Worm (Caenorhabditis elegans) whole organism, L1 larva: ENCODE results near the gene hpl-1.

Experiments
- Y116A8C.19 ChIP-seq: sonication (generic microtip); optimal IDR thresholded peaks from 2 replicates; lab custom pipeline; 2016; ENCODE audit warnings: missing compliant biosample characterization, missing genetic modification characterization, borderline replicate concordance
- alr-1 ChIP-seq: fragments of 200-800 bp; sonication (Bioruptor generic); optimal IDR thresholded peaks from 2 replicates; lab custom pipeline; 2018; ENCODE audit warnings: borderline replicate concordance, mild to moderate bottlenecking, missing genetic modification characterization, missing compliant biosample characterization
- blmp-1 ChIP-seq: fragments of 150-350 bp; optimal IDR thresholded peaks from 2 replicates; lab custom pipeline; 2014; ENCODE audit warnings: missing biosample characterization, missing genetic modification characterization
- ceh-88 ChIP-seq: fragments of 200-800 bp; sonication (Bioruptor generic); IDR thresholded peaks from 2 replicates; pipeline ENCODE4 v1.3.6; 2022; ENCODE audit warnings: missing genetic modification characterization, missing compliant biosample characterization
- dpl-1 ChIP-seq, 3 experiments: fragments of 150-350 bp in 2 of 3; sonication (generic microtip) in 1 of 3; optimal IDR thresholded peaks; 2 replicates each; lab custom pipeline; 2014 to 2017; ENCODE audit warnings: missing biosample characterization in 3 of 3, missing genetic modification characterization in 3 of 3, missing genetic modification reagents in 3 of 3
- efl-1 ChIP-seq, 4 experiments: fragments of 150-350 bp; optimal IDR thresholded peaks in 3 of 4; peaks in 1 of 4; 1 replicate in 1 of 4; 2 replicates in 3 of 4; lab custom pipeline; 2014; ENCODE audit warnings: missing biosample characterization in 2 of 4, missing genetic modification characterization in 2 of 4, missing genetic modification reagents in 2 of 4
- egl-13 ChIP-seq: sonication (generic microtip); optimal IDR thresholded peaks from 2 replicates; lab custom pipeline; 2016; ENCODE audit warnings: missing genotype, missing genetic modification reagents, missing genetic modification characterization, missing compliant biosample characterization
- egl-27 ChIP-seq, 2 experiments: fragments of 150-350 bp in 1 of 2; sonication (generic microtip); optimal IDR thresholded peaks; 3 replicates each; lab custom pipeline; 2017 to 2018; ENCODE audit warnings: missing biosample characterization in 2 of 2, missing genetic modification characterization in 2 of 2, missing genetic modification reagents in 2 of 2
- elt-2 ChIP-seq: sonication (generic microtip); optimal IDR thresholded peaks from 2 replicates; lab custom pipeline; 2016; ENCODE audit warnings: missing genetic modification characterization, mild to moderate bottlenecking, inconsistent platforms, missing compliant biosample characterization, missing genetic modification reagents
- elt-3 ChIP-seq, 6 experiments: fragments of 150-350 bp in 1 of 6; sonication (generic microtip); optimal IDR thresholded peaks; 2 replicates each; lab custom pipeline; 2017 to 2018; ENCODE audit warnings: missing biosample characterization in 6 of 6, missing genetic modification characterization in 6 of 6, inconsistent platforms in 1 of 6
- fkh-8 ChIP-seq: sonication (generic microtip); optimal IDR thresholded peaks from 2 replicates; lab custom pipeline; 2016; ENCODE audit warnings: mild to moderate bottlenecking, missing genetic modification characterization, missing compliant biosample characterization
- fos-1 ChIP-seq: fragments of 150-350 bp; optimal IDR thresholded peaks from 2 replicates; lab custom pipeline; 2014; ENCODE audit warnings: missing biosample characterization, missing genetic modification characterization
- grh-1 ChIP-seq: fragments of 200-800 bp; sonication (Bioruptor generic); IDR thresholded peaks from 2 replicates; pipeline ENCODE4 v1.3.6; 2022; ENCODE audit warnings: missing genetic modification reagents, missing genetic modification characterization, missing compliant biosample characterization
- hlh-4 ChIP-seq: sonication (generic microtip); optimal IDR thresholded peaks from 2 replicates; lab custom pipeline; 2016; ENCODE audit warnings: mild to moderate bottlenecking, missing genetic modification characterization, missing compliant biosample characterization
- isw-1 ChIP-seq: fragments of 200-800 bp; sonication (Bioruptor generic); IDR thresholded peaks from 2 replicates; pipeline ENCODE4 v1.3.6; 2022; ENCODE audit warnings: missing genetic modification characterization, missing compliant biosample characterization
- lin-13 ChIP-seq: fragments of 150-350 bp; optimal IDR thresholded peaks from 2 replicates; lab custom pipeline; 2014; ENCODE audit warnings: missing biosample characterization, missing genetic modification reagents, missing genetic modification characterization
- lin-14 ChIP-seq: fragments of 200-800 bp; sonication (Bioruptor generic); optimal IDR thresholded peaks from 2 replicates; lab custom pipeline; 2018; ENCODE audit warnings: mild to moderate bottlenecking, missing genetic modification characterization, moderate library complexity, missing compliant biosample characterization
- lin-15B ChIP-seq: fragments of 150-350 bp; sonication (generic microtip); optimal IDR thresholded peaks from 3 replicates; lab custom pipeline; 2014; ENCODE audit warnings: missing biosample characterization, missing genetic modification characterization
- lin-35 ChIP-seq, 2 experiments: fragments of 150-350 bp; optimal IDR thresholded peaks; 2 replicates each; lab custom pipeline; 2014; ENCODE audit warnings: missing biosample characterization in 2 of 2, missing genetic modification characterization in 2 of 2, missing genetic modification reagents in 2 of 2
- lin-39 ChIP-seq: fragments of 150-350 bp; optimal IDR thresholded peaks from 2 replicates; lab custom pipeline; 2014; ENCODE audit warnings: missing biosample characterization, missing genetic modification reagents, missing genetic modification characterization
- lir-3 ChIP-seq: sonication (generic microtip); optimal IDR thresholded peaks from 2 replicates; lab custom pipeline; 2016; ENCODE audit warnings: mild to moderate bottlenecking, missing genetic modification characterization, moderate library complexity, missing compliant biosample characterization; ENCODE audit not compliant: poor library complexity
- lsy-2 ChIP-seq, 2 experiments: fragments of 150-350 bp; optimal IDR thresholded peaks; 2 replicates each; lab custom pipeline; 2014; ENCODE audit warnings: missing biosample characterization in 2 of 2, missing genetic modification characterization in 2 of 2
- mdl-1 ChIP-seq, 2 experiments: fragments of 150-350 bp; optimal IDR thresholded peaks; 2 replicates each; lab custom pipeline; 2014 to 2017; ENCODE audit warnings: missing biosample characterization in 2 of 2, missing genetic modification characterization in 2 of 2, inconsistent platforms in 1 of 2
- mep-1 ChIP-seq: fragments of 150-350 bp; optimal IDR thresholded peaks from 2 replicates; lab custom pipeline; 2014; ENCODE audit warnings: missing biosample characterization, missing genetic modification characterization
- nhr-19 ChIP-seq: fragments of 200-800 bp; sonication (Bioruptor generic); conservative IDR thresholded peaks from 2 replicates; pipeline ENCODE4 v1.3.6; 2022; ENCODE audit warnings: missing genetic modification characterization, missing compliant biosample characterization
- nhr-20 ChIP-seq: sonication (generic microtip); optimal IDR thresholded peaks from 2 replicates; lab custom pipeline; 2016; ENCODE audit warnings: mild to moderate bottlenecking, missing genetic modification characterization, missing compliant biosample characterization
- nhr-237 ChIP-seq: fragments of 150-350 bp; optimal IDR thresholded peaks from 2 replicates; lab custom pipeline; 2014; ENCODE audit warnings: missing biosample characterization, missing genetic modification characterization
- nhr-71 ChIP-seq: sonication (generic microtip); optimal IDR thresholded peaks from 2 replicates; lab custom pipeline; 2016; ENCODE audit warnings: mild to moderate bottlenecking, missing genetic modification characterization, moderate library complexity, missing compliant biosample characterization
- nhr-84 ChIP-seq: sonication (generic microtip); optimal IDR thresholded peaks from 2 replicates; lab custom pipeline; 2017; ENCODE audit warnings: missing biosample characterization, missing genetic modification characterization
- nhr-85 ChIP-seq: sonication (generic microtip); peaks from one replicate; lab custom pipeline; 2016; ENCODE audit warnings: missing genetic modification characterization, inconsistent platforms, missing compliant biosample characterization
- pax-3 ChIP-seq: fragments of 200-800 bp; sonication (Bioruptor generic); optimal IDR thresholded peaks from 2 replicates; lab custom pipeline; 2018; ENCODE audit warnings: mild to moderate bottlenecking, missing genetic modification characterization, moderate library complexity, missing compliant biosample characterization
- pqm-1 ChIP-seq: sonication (generic microtip); optimal IDR thresholded peaks from 3 replicates; lab custom pipeline; 2017; ENCODE audit warnings: missing biosample characterization, missing genetic modification characterization
- rnt-1 ChIP-seq: sonication (generic microtip); optimal IDR thresholded peaks from 2 replicates; lab custom pipeline; 2016; ENCODE audit warnings: mild to moderate bottlenecking, missing genetic modification characterization, moderate library complexity, missing compliant biosample characterization
- skn-1 ChIP-seq: fragments of 150-350 bp; optimal IDR thresholded peaks from 2 replicates; lab custom pipeline; 2014; ENCODE audit warnings: missing biosample characterization, missing genetic modification characterization
- snpc-4 ChIP-seq: fragments of 150-350 bp; optimal IDR thresholded peaks from 2 replicates; lab custom pipeline; 2014; ENCODE audit warnings: missing biosample characterization, missing genetic modification characterization
- snu-23 ChIP-seq: sonication (generic microtip); optimal IDR thresholded peaks from 2 replicates; lab custom pipeline; 2016; ENCODE audit warnings: missing genetic modification characterization, missing compliant biosample characterization
- sptf-1 ChIP-seq: fragments of 150-350 bp; optimal IDR thresholded peaks from 2 replicates; lab custom pipeline; 2014; ENCODE audit warnings: missing biosample characterization, missing genetic modification characterization
- sup-37 ChIP-seq: fragments of 200-800 bp; sonication (Bioruptor generic); optimal IDR thresholded peaks from 2 replicates; lab custom pipeline; 2018; ENCODE audit warnings: mild to moderate bottlenecking, missing genetic modification characterization, missing compliant biosample characterization
- tbx-2 ChIP-seq: sonication (generic microtip); optimal IDR thresholded peaks from 2 replicates; lab custom pipeline; 2016; ENCODE audit warnings: missing genetic modification characterization, missing compliant biosample characterization
- tlp-1 ChIP-seq: fragments of 150-350 bp; optimal IDR thresholded peaks from 2 replicates; lab custom pipeline; 2014; ENCODE audit warnings: missing biosample characterization, missing genetic modification characterization
- unc-130 ChIP-seq: fragments of 150-350 bp; optimal IDR thresholded peaks from 2 replicates; lab custom pipeline; 2017; ENCODE audit warnings: missing biosample characterization, missing genetic modification characterization, inconsistent platforms
- unc-62 ChIP-seq: fragments of 150-350 bp; optimal IDR thresholded peaks from 2 replicates; lab custom pipeline; 2014; ENCODE audit warnings: missing biosample characterization, missing genetic modification reagents, missing genetic modification characterization
- unc-98 ChIP-seq: fragments of 200-800 bp; sonication (Bioruptor generic); IDR thresholded peaks from 2 replicates; pipeline ENCODE4 v1.3.6; 2022; ENCODE audit warnings: missing genetic modification characterization, missing compliant biosample characterization
- vab-15 ChIP-seq: sonication (generic microtip); optimal IDR thresholded peaks from 2 replicates; lab custom pipeline; 2017; ENCODE audit warnings: missing genotype, mild to moderate bottlenecking, missing genetic modification characterization, missing compliant biosample characterization
- zip-4 ChIP-seq: fragments of 200-800 bp; sonication (Bioruptor generic); optimal IDR thresholded peaks from 2 replicates; lab custom pipeline; 2018; ENCODE audit warnings: mild to moderate bottlenecking, missing genetic modification characterization, moderate library complexity, missing compliant biosample characterization

Gene hpl-1

DNA sequence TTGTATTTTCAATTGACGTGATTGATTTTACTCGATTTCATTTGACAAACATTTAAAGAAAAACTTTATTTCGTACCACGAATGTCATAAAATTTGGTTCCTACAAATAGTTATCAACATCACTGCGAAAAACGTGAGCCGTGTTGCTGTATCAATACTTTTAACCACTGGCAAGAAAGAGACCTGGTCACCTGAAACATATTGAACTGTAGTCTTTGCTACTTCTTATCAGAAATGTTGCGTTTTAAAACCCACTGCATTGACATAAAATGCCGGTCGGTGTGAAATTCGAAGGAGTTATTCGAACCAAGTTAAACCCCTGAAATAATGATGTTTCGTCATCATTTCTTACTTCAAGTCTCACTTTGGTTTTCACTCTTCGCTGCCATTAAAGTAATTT lies 2.4 kb downstream of the hpl-1 start:
- TF ChIP-seq hlh-4 (tag; lab: Kevin White, UChicago) (no peak), elt-2 (tag; lab: Kevin White, UChicago) (peak; percentile 58), efl-1 (optimal IDR thresholded peaks at IDR 0.05; lab: Kevin White, UChicago) (no peak), efl-1 (GFP tag; optimal IDR thresholded peaks at IDR 0.05 in 1 of 2; lab: Kevin White, UChicago) (peak in 1 of 2 experiments; percentile 78), mdl-1 (tag; optimal IDR thresholded peaks at IDR 0.05; lab: Kevin White, UChicago) (peak in 1 of 2 experiments; percentile 6), lin-35 (GFP tag; optimal IDR thresholded peaks at IDR 0.05; lab: Kevin White, UChicago) (peak in 1 of 2 experiments; percentile 29)

- TF ChIP-seq snu-23 (GFP tag; lab: Kevin White, UChicago) = peak; percentile 0
- no peak for TF ChIP-seq lsy-2 (tag; optimal IDR thresholded peaks at IDR 0.05; lab: Kevin White, UChicago)
- TF ChIP-seq nhr-71 = peak; percentile 25
- TF ChIP-seq nhr-20 (tag; lab: Kevin White, UChicago) = peak; percentile 45
- TF ChIP-seq fkh-8 (tag; lab: Kevin White, UChicago) = no peak
- TF ChIP-seq lin-14 (GFP tag; lab: Kevin White, UChicago) = peak; percentile 60
- TF ChIP-seq vab-15 (tag; lab: Kevin White, UChicago) = no peak
- TF ChIP-seq nhr-85 (tag; lab: Kevin White, UChicago) = peak; percentile 87
These were observed 3.1 kb downstream of the hpl-1 start, which contains the start of gene K08H2.7 for ce11 chrX:13248265-13248664. Gene K08H2.7, minus strand, starts transcription at chrX:13248437.

DNA sequence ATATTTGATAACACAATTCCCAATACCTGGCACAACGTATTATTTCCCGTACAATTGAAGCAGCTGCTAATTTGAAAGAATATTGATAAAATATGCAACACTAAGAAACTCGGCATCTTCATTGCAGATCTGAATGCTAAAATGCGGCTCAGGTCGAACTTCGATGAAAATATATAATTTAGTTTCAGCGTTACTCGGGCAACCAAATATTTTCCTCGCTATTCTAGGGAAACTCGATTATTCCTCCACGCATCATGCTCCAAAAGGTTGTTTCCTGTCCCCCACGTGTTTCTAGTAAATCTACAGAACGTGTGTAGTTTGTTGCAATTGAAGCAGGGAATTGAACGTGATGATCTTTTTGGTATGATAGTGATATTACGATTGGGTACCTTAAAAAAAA lies 3.9 kb downstream of the hpl-1 start:
- TF ChIP-seq lin-13 (GFP tag; lab: Kevin White, UChicago) (no peak), lir-3 (tag; lab: Kevin White, UChicago) (no peak), fkh-8 (tag; lab: Kevin White, UChicago) (peak; percentile 39), nhr-71 (peak; percentile 4), nhr-19 (GFP tag; lab: Robert Waterston, UW) (no peak)

DNA sequence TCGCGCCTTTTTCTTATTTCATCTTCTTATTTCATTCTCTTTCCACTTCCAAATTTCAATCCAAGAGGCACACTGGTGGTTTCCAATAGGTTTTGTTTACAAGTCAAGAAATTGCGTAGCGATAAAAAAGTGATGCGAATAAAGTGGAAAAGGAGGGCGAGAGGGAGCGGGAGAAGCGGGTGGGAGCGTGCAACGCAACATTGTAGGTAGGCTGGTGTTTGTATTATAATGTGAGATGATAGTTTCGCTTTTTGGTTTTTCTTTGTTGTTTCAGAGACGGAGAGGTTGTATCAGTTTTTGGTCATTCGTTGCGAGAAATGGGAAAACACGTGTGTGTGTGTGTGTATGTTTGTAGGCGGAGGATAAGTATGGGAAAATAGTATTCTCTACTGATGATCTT lies 5.0 kb downstream of the hpl-1 start:
- TF ChIP-seq lir-3 (tag; lab: Kevin White, UChicago) = no peak
- TF ChIP-seq nhr-19 (GFP tag; lab: Robert Waterston, UW) = peak; percentile 29; the same call in 1 of the 2 replicates
- no peak for TF ChIP-seq unc-62 (GFP tag; lab: Kevin White, UChicago)
- peak; percentile 63 for TF ChIP-seq unc-130 (tag; lab: Kevin White, UChicago)
- TF ChIP-seq unc-98 (GFP tag; lab: Robert Waterston, UW) = no peak
- no peak for TF ChIP-seq fos-1 (tag; lab: Kevin White, UChicago)
- TF ChIP-seq grh-1 (GFP tag; lab: Robert Waterston, UW) = 0 out of 2 replicates have a peak, but pooled peaks have one; percentile 7
- no peak for TF ChIP-seq alr-1 (tag; lab: Kevin White, UChicago)
- no peak for TF ChIP-seq nhr-237 (tag; lab: Kevin White, UChicago)
- TF ChIP-seq lin-14 (GFP tag; lab: Kevin White, UChicago) = peak; percentile 85
- no peak for TF ChIP-seq snpc-4 (tag; lab: Kevin White, UChicago)
- peak; percentile 23 for TF ChIP-seq rnt-1
- no peak for TF ChIP-seq skn-1 (tag; lab: Kevin White, UChicago)
- peak; percentile 91 for TF ChIP-seq blmp-1 (tag; lab: Kevin White, UChicago)
- TF ChIP-seq elt-2 (tag; lab: Kevin White, UChicago) = peak; percentile 76
- TF ChIP-seq sup-37 (GFP tag; lab: Kevin White, UChicago) = no peak
- no peak for TF ChIP-seq ceh-88 (GFP tag; lab: Robert Waterston, UW)
- no peak for TF ChIP-seq lin-39
- no peak for TF ChIP-seq tlp-1 (tag; lab: Kevin White, UChicago)
- no peak for TF ChIP-seq egl-13 (tag; lab: Kevin White, UChicago)
- TF ChIP-seq nhr-71 = peak; percentile 74
- TF ChIP-seq pax-3 (tag; lab: Kevin White, UChicago) = no peak
- peak; percentile 58 for TF ChIP-seq tbx-2
- TF ChIP-seq elt-3 (tag; optimal IDR thresholded peaks at IDR 0.05; lab: Kevin White, UChicago) = peak in 5 of 6 experiments; percentile 37 to 85 (median 79)
- TF ChIP-seq dpl-1 (GFP tag; optimal IDR thresholded peaks at IDR 0.05; lab: Kevin White, UChicago) = peak in 1 of 3 experiments; percentile 7
- peak; percentile 27 to 33 for TF ChIP-seq egl-27 (tag; optimal IDR thresholded peaks at IDR 0.05; lab: Kevin White, UChicago)
- no peak for TF ChIP-seq Y116A8C.19 (tag; lab: Kevin White, UChicago)
- TF ChIP-seq isw-1 = no peak
- TF ChIP-seq mep-1 = no peak
- TF ChIP-seq sptf-1 (tag; lab: Kevin White, UChicago) = no peak
- no peak for TF ChIP-seq pqm-1 (tag; lab: Kevin White, UChicago)
- TF ChIP-seq nhr-84 (tag; lab: Kevin White, UChicago) = no peak
- TF ChIP-seq lin-15B (tag; lab: Kevin White, UChicago) = no peak
- no peak for TF ChIP-seq zip-4
